Fruit fly (Drosophila melanogaster) ovary, adult (tissue): ENCODE measurements around the gene CG13653.

ENCODE experiments used
- CG17801 ChIP-seq: fragments of 200-800 bp; optimal IDR thresholded peaks from 2 replicates; lab custom pipeline; 2019; ENCODE audit warnings: missing biosample characterization, mild to moderate bottlenecking, missing genetic modification characterization, moderate library complexity; ENCODE audit not compliant: partially characterized antibody

The CG13653 gene

DNA sequence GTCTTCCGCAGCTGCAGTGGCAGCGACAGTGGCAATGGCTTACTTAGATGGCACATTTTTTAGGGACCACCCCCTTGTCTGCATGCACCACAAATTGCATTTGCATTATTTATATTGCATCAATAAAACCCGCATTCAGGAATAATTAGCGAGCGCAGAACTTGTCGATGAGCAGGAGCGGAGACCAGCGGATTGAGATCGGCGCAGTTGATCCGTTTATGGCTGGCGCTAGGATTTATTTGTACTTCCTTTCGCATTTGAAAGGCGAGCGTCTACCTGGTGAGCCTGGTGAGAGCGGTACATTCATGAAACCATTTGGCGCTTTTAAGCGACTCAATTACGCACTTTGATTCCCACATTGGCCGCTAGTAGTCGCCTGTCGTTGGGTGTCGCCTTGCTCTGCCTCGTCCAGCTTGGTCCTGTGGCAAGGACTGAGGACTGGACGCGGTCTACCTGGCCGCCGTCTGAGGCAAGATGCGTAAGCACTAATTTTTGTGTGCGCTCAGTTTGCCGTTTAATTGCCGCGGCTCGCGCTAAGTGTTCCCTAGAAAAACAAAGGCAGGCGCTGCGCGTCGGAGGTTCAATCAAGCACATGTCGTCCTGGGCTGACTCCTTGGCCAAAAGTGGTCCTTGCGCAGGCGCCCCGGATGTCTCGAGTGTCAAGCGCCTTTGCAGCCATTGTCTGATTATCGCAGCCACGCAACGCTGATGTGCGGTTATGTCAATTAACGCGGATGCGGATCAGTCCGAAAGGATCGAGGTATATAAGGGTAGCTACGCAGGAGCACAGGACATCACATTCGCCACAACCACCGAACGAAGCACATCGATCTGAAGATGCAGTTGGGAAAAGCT is at the start of gene CG13653:
Gene CG13653 (plus strand): TSS at position 805 of the 855 bp plus-strand sequence.
- no peak for TF ChIP-seq CG17801 (GFP tag; lab: Kevin White, UChicago)

DNA sequence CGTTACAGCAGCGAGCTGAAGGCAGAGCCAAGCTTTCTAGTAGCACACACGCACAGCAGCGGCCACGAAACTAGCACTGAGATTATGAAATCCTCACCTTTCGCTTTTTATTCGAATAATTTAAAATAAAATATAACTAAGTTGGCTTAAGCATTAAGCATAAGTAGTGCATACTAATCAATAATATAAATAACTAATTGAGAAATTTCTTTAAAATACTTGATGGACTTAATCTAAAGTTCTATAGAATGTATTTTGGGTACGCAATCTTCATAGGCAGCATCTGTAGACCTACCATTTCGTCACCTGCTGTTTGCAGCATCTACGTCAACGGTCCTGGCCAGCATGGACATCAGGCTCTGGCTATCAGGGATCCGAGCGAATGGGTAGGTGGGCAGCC is 43.0 kb upstream of the CG13653 start:
- TF ChIP-seq CG17801 (GFP tag; lab: Kevin White, UChicago): no peak

dm6 chr3R:25161520-25161919 is 33.8 kb upstream of the CG13653 start:
- TF ChIP-seq CG17801 (GFP tag; lab: Kevin White, UChicago): no peak

DNA sequence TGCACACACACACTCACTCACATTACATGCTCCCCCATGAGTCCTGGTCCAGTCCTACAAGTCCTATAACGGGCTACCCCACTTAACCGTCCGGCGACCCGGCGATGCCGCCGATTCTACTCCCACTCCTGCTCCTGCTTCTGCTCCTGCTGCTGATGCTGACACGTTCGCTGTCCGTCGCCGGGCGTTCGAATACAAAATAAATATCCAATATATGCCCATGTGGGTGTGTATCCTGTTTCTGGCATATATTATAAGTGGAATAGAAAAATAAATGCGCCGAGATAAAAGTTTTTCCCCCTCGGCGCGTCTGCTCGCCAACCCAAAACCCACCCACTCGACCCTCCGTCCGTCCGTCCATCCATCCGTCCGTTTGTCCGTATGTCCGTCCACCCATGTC is 28.5 kb upstream of the CG13653 start:
- TF ChIP-seq CG17801 (GFP tag; lab: Kevin White, UChicago): no peak

dm6 chr3R:25167407-25168191 is 27.7 kb upstream of the CG13653 start:
- TF ChIP-seq CG17801 (GFP tag; lab: Kevin White, UChicago): no peak

DNA sequence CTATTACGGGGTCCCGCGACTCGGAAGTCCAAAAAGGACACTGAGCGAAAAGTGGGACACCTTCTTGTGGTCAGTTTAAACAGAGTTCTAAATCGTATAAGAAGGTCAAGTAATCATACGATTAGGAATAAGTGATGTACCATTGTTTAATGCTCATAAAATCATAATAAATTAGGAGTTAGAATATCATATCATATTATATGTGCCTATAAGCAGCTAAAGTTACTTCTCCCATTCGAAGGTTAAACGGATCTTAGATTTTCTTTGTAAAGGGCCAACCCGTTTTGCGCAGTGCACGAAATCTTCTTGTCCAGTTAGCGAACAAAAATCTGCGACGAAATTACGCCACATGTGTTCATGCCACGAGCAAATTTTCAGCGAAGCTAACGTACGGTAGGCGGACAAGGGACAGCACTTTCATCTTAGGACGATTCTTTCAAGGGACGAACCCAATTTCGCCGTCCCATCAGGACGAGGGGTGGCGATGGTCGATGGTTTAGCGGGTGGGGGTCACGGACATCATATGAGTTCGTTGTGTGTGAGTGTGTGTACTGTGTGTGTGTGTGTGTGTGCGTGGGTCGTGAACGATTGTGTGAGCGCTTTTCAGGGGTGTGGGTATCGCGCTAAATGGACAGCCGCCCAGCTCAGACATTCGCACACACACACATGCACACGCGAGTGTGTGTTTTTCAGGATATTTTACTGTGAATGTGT is 26.9 kb upstream of the CG13653 start:
- TF ChIP-seq CG17801 (GFP tag; lab: Kevin White, UChicago): no peak

DNA sequence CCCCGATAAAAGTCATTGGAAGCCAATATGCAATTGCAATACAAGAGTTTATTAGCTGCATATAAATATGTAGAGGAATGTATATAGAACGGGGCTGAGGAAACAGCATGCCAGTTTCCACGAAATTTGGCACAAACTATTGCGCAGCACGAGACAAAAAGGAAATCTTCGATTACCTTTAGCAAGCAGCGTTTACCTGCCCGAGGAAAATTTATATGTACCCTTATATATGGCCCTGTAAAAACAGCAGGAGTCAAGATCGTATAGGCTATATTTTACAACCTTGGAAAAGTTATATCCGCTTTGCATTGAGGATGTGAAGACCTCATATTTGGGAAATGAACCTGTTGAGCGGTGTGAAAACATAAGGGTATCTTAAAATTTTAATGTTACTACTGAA is 23.0 kb upstream of the CG13653 start:
- TF ChIP-seq CG17801 (GFP tag; lab: Kevin White, UChicago): no peak

- TF ChIP-seq CG17801 (GFP tag; lab: Kevin White, UChicago): no peak
These were observed 22.4 kb upstream of the CG13653 start for dm6 chr3R:25172976-25173375.

dm6 chr3R:25174244-25174643 is 21.1 kb upstream of the CG13653 start:
- TF ChIP-seq CG17801 (GFP tag; lab: Kevin White, UChicago): no peak

dm6 chr3R:25176517-25176916 is 18.8 kb upstream of the CG13653 start:
- TF ChIP-seq CG17801 (GFP tag; lab: Kevin White, UChicago): no peak

- no peak for TF ChIP-seq CG17801 (GFP tag; lab: Kevin White, UChicago)
These were observed 17.9 kb upstream of the CG13653 start for dm6 chr3R:25177429-25177828.

DNA sequence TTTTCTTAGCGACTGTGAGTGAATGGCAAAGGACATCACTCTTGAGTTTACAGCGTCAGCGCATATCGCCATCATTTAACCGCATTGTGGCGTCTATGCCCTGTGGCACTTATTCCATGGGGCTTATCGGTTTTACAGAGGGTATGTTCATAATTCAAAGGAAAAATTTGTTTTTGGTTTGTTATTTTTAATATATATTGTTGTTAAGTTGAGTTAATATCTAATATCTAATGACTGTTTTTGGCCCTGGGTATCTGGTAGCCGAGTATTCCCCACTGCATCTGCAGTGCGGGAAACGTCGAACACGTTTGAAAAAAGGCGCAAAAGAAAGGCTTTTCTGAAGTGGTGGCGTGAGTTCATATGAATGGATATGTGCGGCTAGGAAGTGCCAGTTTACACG is 16.8 kb upstream of the CG13653 start:
- no peak for TF ChIP-seq CG17801 (GFP tag; lab: Kevin White, UChicago)

dm6 chr3R:25181424-25181823 is 13.9 kb upstream of the CG13653 start:
- no peak for TF ChIP-seq CG17801 (GFP tag; lab: Kevin White, UChicago)

- no peak for TF ChIP-seq CG17801 (GFP tag; lab: Kevin White, UChicago)
These were observed 11.6 kb upstream of the CG13653 start, which contains the start of gene dan for dm6 chr3R:25183484-25184442. Gene dan (plus strand): TSS chr3R:25184383.
